Worm (Caenorhabditis elegans) whole organism, mixed stage, embryonic: ENCODE measurements around the gene gcy-23.

ENCODE experiments used
- M03D4.4 ChIP-seq: sonication (generic microtip); optimal IDR thresholded peaks from 2 replicates; lab custom pipeline; 2017; ENCODE audit warnings: mild to moderate bottlenecking, missing genetic modification characterization, missing compliant biosample characterization
- bed-3 ChIP-seq: fragments of 200-800 bp; sonication (Bioruptor generic); optimal IDR thresholded peaks from 3 replicates; lab custom pipeline; 2018; ENCODE audit warnings: mild to moderate bottlenecking, missing genetic modification characterization, moderate library complexity, missing compliant biosample characterization
- blmp-1 ChIP-seq: fragments of 150-350 bp; optimal IDR thresholded peaks from 2 replicates; lab custom pipeline; 2014; ENCODE audit warnings: missing biosample characterization, missing genetic modification characterization
- ceh-39 ChIP-seq: fragments of 150-350 bp; optimal IDR thresholded peaks from 2 replicates; lab custom pipeline; 2014; ENCODE audit warnings: missing biosample characterization, missing genetic modification characterization
- ceh-43 ChIP-seq: fragments of 200-800 bp; sonication (Bioruptor generic); optimal IDR thresholded peaks from 2 replicates; lab custom pipeline; 2018; ENCODE audit warnings: mild to moderate bottlenecking, missing genetic modification characterization, moderate library complexity, missing compliant biosample characterization
- ceh-83 ChIP-seq: fragments of 200-800 bp; sonication (Bioruptor generic); optimal IDR thresholded peaks from 2 replicates; lab custom pipeline; 2018; ENCODE audit warnings: mild to moderate bottlenecking, missing genetic modification characterization, missing compliant biosample characterization
- ces-1 ChIP-seq: fragments of 150-350 bp; optimal IDR thresholded peaks from 2 replicates; lab custom pipeline; 2014; ENCODE audit warnings: missing biosample characterization, missing genetic modification reagents, missing genetic modification characterization
- cnd-1 ChIP-seq: fragments of 200-800 bp; sonication (Bioruptor generic); optimal IDR thresholded peaks from 2 replicates; lab custom pipeline; 2018; ENCODE audit warnings: mild to moderate bottlenecking, missing genetic modification characterization, missing compliant biosample characterization
- drap-1 ChIP-seq: fragments of 200-800 bp; sonication (Bioruptor generic); optimal IDR thresholded peaks from 3 replicates; lab custom pipeline; 2018; ENCODE audit warnings: mild to moderate bottlenecking, missing genetic modification characterization, missing compliant biosample characterization
- elt-1 ChIP-seq: sonication (generic microtip); optimal IDR thresholded peaks from 2 replicates; lab custom pipeline; 2017; ENCODE audit warnings: missing genetic modification characterization, mild to moderate bottlenecking, missing compliant biosample characterization, antibody characterized with exemption, moderate library complexity, borderline replicate concordance; ENCODE audit not compliant: insufficient read depth
- elt-3 ChIP-seq: fragments of 150-350 bp; optimal IDR thresholded peaks from 2 replicates; lab custom pipeline; 2014; ENCODE audit warnings: missing biosample characterization, missing genetic modification characterization
- flh-1 ChIP-seq: fragments of 200-800 bp; sonication (Bioruptor generic); optimal IDR thresholded peaks from 2 replicates; lab custom pipeline; 2018; ENCODE audit warnings: mild to moderate bottlenecking, missing genetic modification characterization, moderate library complexity, missing compliant biosample characterization
- ham-2 ChIP-seq: fragments of 200-800 bp; sonication (Bioruptor generic); optimal IDR thresholded peaks from 2 replicates; lab custom pipeline; 2018; ENCODE audit warnings: mild to moderate bottlenecking, missing genetic modification characterization, missing compliant biosample characterization
- hlh-1 ChIP-seq: fragments of 150-350 bp; optimal IDR thresholded peaks from 2 replicates; lab custom pipeline; 2014; ENCODE audit warnings: missing biosample characterization, missing genetic modification reagents, missing genetic modification characterization
- lin-13 ChIP-seq: fragments of 150-350 bp; optimal IDR thresholded peaks from 2 replicates; lab custom pipeline; 2014; ENCODE audit warnings: missing biosample characterization, missing genetic modification characterization
- lin-32 ChIP-seq: fragments of 200-800 bp; sonication (Bioruptor generic); optimal IDR thresholded peaks from 2 replicates; lab custom pipeline; 2018; ENCODE audit warnings: mild to moderate bottlenecking, missing genetic modification characterization, missing compliant biosample characterization
- lsy-2 ChIP-seq: fragments of 150-350 bp; optimal IDR thresholded peaks from 2 replicates; lab custom pipeline; 2014; ENCODE audit warnings: missing biosample characterization, missing genetic modification characterization
- mab-5 ChIP-seq: fragments of 150-350 bp; optimal IDR thresholded peaks from 2 replicates; lab custom pipeline; 2014; ENCODE audit warnings: missing biosample characterization, missing genetic modification characterization
- mep-1 ChIP-seq: fragments of 150-350 bp; optimal IDR thresholded peaks from 2 replicates; lab custom pipeline; 2017; ENCODE audit warnings: missing biosample characterization, missing genetic modification reagents, missing genetic modification characterization, inconsistent platforms
- mls-2 ChIP-seq: sonication (generic microtip); optimal IDR thresholded peaks from 2 replicates; lab custom pipeline; 2016; ENCODE audit warnings: mild to moderate bottlenecking, missing genetic modification characterization, moderate library complexity, missing compliant biosample characterization
- nhr-12 ChIP-seq: fragments of 150-350 bp; optimal IDR thresholded peaks from 2 replicates; lab custom pipeline; 2014; ENCODE audit warnings: missing biosample characterization, missing genetic modification characterization
- nhr-2 ChIP-seq: fragments of 150-350 bp; optimal IDR thresholded peaks from 2 replicates; lab custom pipeline; 2014; ENCODE audit warnings: missing biosample characterization, missing genetic modification characterization
- nhr-237 ChIP-seq: fragments of 150-350 bp; optimal IDR thresholded peaks from 2 replicates; lab custom pipeline; 2014; ENCODE audit warnings: missing biosample characterization, missing genetic modification characterization
- nhr-28 ChIP-seq: fragments of 150-350 bp; optimal IDR thresholded peaks from 2 replicates; lab custom pipeline; 2014; ENCODE audit warnings: missing biosample characterization, missing genetic modification characterization
- nhr-76 ChIP-seq: sonication (generic microtip); optimal IDR thresholded peaks from 2 replicates; lab custom pipeline; 2017; ENCODE audit warnings: missing biosample characterization, missing genetic modification characterization
- pha-4 ChIP-seq: fragments of 150-350 bp; optimal IDR thresholded peaks from 2 replicates; lab custom pipeline; 2018; ENCODE audit warnings: missing biosample characterization, missing genetic modification reagents, missing genetic modification characterization
- sem-2 ChIP-seq: fragments of 200-800 bp; sonication (Bioruptor generic); optimal IDR thresholded peaks from 2 replicates; lab custom pipeline; 2018; ENCODE audit warnings: mild to moderate bottlenecking, missing genetic modification characterization, missing compliant biosample characterization
- snpc-4 ChIP-seq: fragments of 150-350 bp; optimal IDR thresholded peaks from 2 replicates; lab custom pipeline; 2014; ENCODE audit warnings: missing biosample characterization, missing genetic modification characterization
- sptf-1 ChIP-seq: sonication (generic microtip); optimal IDR thresholded peaks from 2 replicates; lab custom pipeline; 2017; ENCODE audit warnings: mild to moderate bottlenecking, missing genetic modification characterization, moderate library complexity, missing compliant biosample characterization
- tbx-8 ChIP-seq: fragments of 200-800 bp; sonication (Bioruptor generic); optimal IDR thresholded peaks from 2 replicates; lab custom pipeline; 2018; ENCODE audit warnings: mild to moderate bottlenecking, missing genetic modification characterization, moderate library complexity, missing compliant biosample characterization
- unc-120 ChIP-seq: sonication (generic microtip); optimal IDR thresholded peaks from 2 replicates; lab custom pipeline; 2017; ENCODE audit warnings: missing genetic modification characterization, missing compliant biosample characterization; ENCODE audit not compliant: poor library complexity, severe bottlenecking
- unc-39 ChIP-seq: fragments of 150-350 bp; optimal IDR thresholded peaks from 2 replicates; lab custom pipeline; 2014; ENCODE audit warnings: missing biosample characterization, missing genetic modification characterization
- unc-62 ChIP-seq: fragments of 150-350 bp; optimal IDR thresholded peaks from 2 replicates; lab custom pipeline; 2014; ENCODE audit warnings: missing biosample characterization, missing genetic modification reagents, missing genetic modification characterization
- zip-8 ChIP-seq: fragments of 150-350 bp; optimal IDR thresholded peaks from 2 replicates; lab custom pipeline; 2014; ENCODE audit warnings: missing biosample characterization, missing genetic modification characterization
- ztf-11 ChIP-seq: fragments of 150-350 bp; optimal IDR thresholded peaks from 2 replicates; lab custom pipeline; 2014; ENCODE audit warnings: missing biosample characterization, missing genetic modification characterization

The gcy-23 gene

DNA sequence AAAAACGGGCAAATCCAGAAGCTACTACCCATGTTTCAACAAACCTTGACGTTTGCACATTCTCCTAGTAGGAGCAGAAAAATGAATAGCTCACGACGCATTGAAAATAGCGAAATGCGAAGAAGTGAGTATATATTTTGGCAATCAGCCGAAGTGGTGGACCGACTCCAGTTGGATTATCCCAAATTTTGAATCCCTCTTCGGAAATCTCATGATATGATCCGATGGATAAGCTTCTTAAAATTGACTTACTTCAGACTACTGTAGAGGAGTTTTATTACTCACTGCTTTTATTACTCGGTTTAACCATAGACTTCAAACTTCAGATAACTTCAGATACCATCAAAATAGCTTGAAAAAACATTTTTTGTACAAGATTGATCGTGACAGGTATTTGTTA lies at the start of gene gcy-23:
Gene gcy-23, minus strand, starts transcription at position 101 of the 400 bp plus-strand sequence.
- TF ChIP-seq unc-62 (GFP tag; lab: Kevin White, UChicago) (no peak), bed-3 (GFP tag; lab: Kevin White, UChicago) (no peak), nhr-237 (tag; lab: Kevin White, UChicago) (no peak), nhr-2 (tag; lab: Kevin White, UChicago) (no peak), mls-2 (tag; lab: Kevin White, UChicago) (no peak), drap-1 (GFP tag; lab: Kevin White, UChicago) (no peak), elt-1 (tag; lab: Kevin White, UChicago) (no peak), ham-2 (GFP tag; lab: Kevin White, UChicago) (no peak), pha-4 (tag; lab: Kevin White, UChicago) (no peak)

- TF ChIP-seq elt-3 (tag; lab: Kevin White, UChicago) = peak; percentile 27
- TF ChIP-seq lin-13 (tag; lab: Kevin White, UChicago) = peak; percentile 86
- TF ChIP-seq ceh-39 (tag; lab: Kevin White, UChicago) = peak; percentile 89
- TF ChIP-seq nhr-2 (tag; lab: Kevin White, UChicago) = no peak
- peak; percentile 50 for TF ChIP-seq sptf-1 (tag; lab: Kevin White, UChicago)
- TF ChIP-seq nhr-76 = no peak
- no peak for TF ChIP-seq ceh-43
- TF ChIP-seq lsy-2 (tag; lab: Kevin White, UChicago) = peak; percentile 88
- peak; percentile 86 for TF ChIP-seq ces-1 (GFP tag; lab: Kevin White, UChicago)
- peak; percentile 70 for TF ChIP-seq pha-4 (tag; lab: Kevin White, UChicago)
- peak; percentile 5 for TF ChIP-seq ztf-11 (tag; lab: Kevin White, UChicago)
- peak; percentile 97 for TF ChIP-seq mep-1 (tag; lab: Kevin White, UChicago)
- no peak for TF ChIP-seq lin-32 (GFP tag; lab: Kevin White, UChicago)
- TF ChIP-seq nhr-237 (tag; lab: Kevin White, UChicago) = peak; percentile 83
- TF ChIP-seq zip-8 (tag; lab: Kevin White, UChicago) = no peak
- TF ChIP-seq hlh-1 (tag; lab: Kevin White, UChicago) = peak; percentile 63
- no peak for TF ChIP-seq unc-39 (tag; lab: Kevin White, UChicago)
- TF ChIP-seq mab-5 (tag; lab: Kevin White, UChicago) = peak; percentile 4
Measured at ce11 chrIV:3338676-3339075, 49.5 kb upstream of the gcy-23 start, which contains the start of gene hrpa-1. hrpa-1 (minus strand) TSS chrIV:3338867.

ce11 chrIV:3338176-3338575 lies 49.0 kb upstream of the gcy-23 start:
- TF ChIP-seq snpc-4 = no peak
- TF ChIP-seq elt-1 (tag; lab: Kevin White, UChicago) = no peak
- TF ChIP-seq lin-32 (GFP tag; lab: Kevin White, UChicago) = no peak
- no peak for TF ChIP-seq tbx-8 (GFP tag; lab: Kevin White, UChicago)
- no peak for TF ChIP-seq nhr-28
- TF ChIP-seq mep-1 (tag; lab: Kevin White, UChicago) = no peak
- TF ChIP-seq unc-62 (GFP tag; lab: Kevin White, UChicago) = no peak
- no peak for TF ChIP-seq lin-13 (tag; lab: Kevin White, UChicago)
- TF ChIP-seq bed-3 (GFP tag; lab: Kevin White, UChicago) = no peak
- no peak for TF ChIP-seq ces-1 (GFP tag; lab: Kevin White, UChicago)
- TF ChIP-seq nhr-2 (tag; lab: Kevin White, UChicago) = no peak
- TF ChIP-seq mab-5 (tag; lab: Kevin White, UChicago) = no peak
- TF ChIP-seq drap-1 (GFP tag; lab: Kevin White, UChicago) = no peak
- TF ChIP-seq ceh-43 = no peak
- no peak for TF ChIP-seq nhr-237 (tag; lab: Kevin White, UChicago)

- TF ChIP-seq ceh-83 (peak; percentile 66), lsy-2 (tag; lab: Kevin White, UChicago) (no peak), ceh-43 (peak; percentile 10), elt-1 (tag; lab: Kevin White, UChicago) (no peak), snpc-4 (no peak), flh-1 (no peak), sem-2 (GFP tag; lab: Kevin White, UChicago) (peak; percentile 22), ham-2 (GFP tag; lab: Kevin White, UChicago) (no peak), nhr-12 (no peak), nhr-76 (no peak), ceh-39 (tag; lab: Kevin White, UChicago) (no peak), ces-1 (GFP tag; lab: Kevin White, UChicago) (no peak), nhr-28 (no peak), lin-32 (GFP tag; lab: Kevin White, UChicago) (no peak), drap-1 (GFP tag; lab: Kevin White, UChicago) (peak; percentile 36), zip-8 (tag; lab: Kevin White, UChicago) (no peak), pha-4 (tag; lab: Kevin White, UChicago) (no peak), elt-3 (tag; lab: Kevin White, UChicago) (no peak), nhr-2 (tag; lab: Kevin White, UChicago) (no peak), lin-13 (tag; lab: Kevin White, UChicago) (no peak), M03D4.4 (tag; lab: Kevin White, UChicago) (no peak), hlh-1 (tag; lab: Kevin White, UChicago) (no peak), cnd-1 (tag; lab: Kevin White, UChicago) (peak; percentile 46), ztf-11 (tag; lab: Kevin White, UChicago) (no peak), bed-3 (GFP tag; lab: Kevin White, UChicago) (no peak), tbx-8 (GFP tag; lab: Kevin White, UChicago) (no peak), sptf-1 (tag; lab: Kevin White, UChicago) (peak; percentile 65), blmp-1 (tag; lab: Kevin White, UChicago) (no peak), mep-1 (tag; lab: Kevin White, UChicago) (no peak), mls-2 (tag; lab: Kevin White, UChicago) (peak; percentile 51), unc-120 (tag; lab: Kevin White, UChicago) (no peak), mab-5 (tag; lab: Kevin White, UChicago) (no peak), unc-62 (GFP tag; lab: Kevin White, UChicago) (no peak), nhr-237 (tag; lab: Kevin White, UChicago) (no peak), unc-39 (tag; lab: Kevin White, UChicago) (no peak)
Measured at ce11 chrIV:3337275-3337674, 48.1 kb upstream of the gcy-23 start.
